Worm (Caenorhabditis elegans): Measurements from ENCODE around the gene fbxc-44.

DNA sequence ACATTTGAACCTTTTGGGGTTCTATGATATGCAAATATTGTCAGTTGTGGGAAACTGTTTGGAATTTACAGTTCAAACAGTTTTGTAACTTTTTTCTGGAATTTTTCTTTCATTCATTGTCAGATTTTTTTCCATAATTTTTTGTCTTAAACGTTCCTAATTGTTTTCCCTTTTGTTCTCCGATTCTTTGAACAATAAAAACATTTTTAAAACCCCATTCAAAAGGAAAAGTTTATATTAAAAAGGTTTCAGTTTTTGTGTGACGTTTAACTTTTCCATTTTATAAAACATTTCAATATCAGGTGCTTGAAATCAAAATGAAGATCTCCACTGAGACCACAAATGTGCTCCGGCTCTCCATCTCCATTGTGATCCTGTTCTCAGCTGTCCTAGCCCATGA lies 18.5 kb downstream of the fbxc-44 start, which contains the start of gene F31D5.1:
- TF ChIP-seq ama-1 (optimal IDR thresholded peaks at IDR 0.05) = no peak
- no peak for TF ChIP-seq hmg-4 (GFP tag; optimal IDR thresholded peaks at IDR 0.05)
- TF ChIP-seq scrt-1 (GFP tag; IDR thresholded peaks at IDR 0.05) = no peak
- TF ChIP-seq tbx-37 (GFP tag; conservative IDR thresholded peaks at IDR 0.05) = no peak
- TF ChIP-seq sea-1 (GFP tag; conservative IDR thresholded peaks at IDR 0.05) = no peak
- TF ChIP-seq aly-1 (tag; optimal IDR thresholded peaks at IDR 0.05) = no peak
- no peak for TF ChIP-seq ets-7 (tag; optimal IDR thresholded peaks at IDR 0.05)

All from whole organism, early embryonic.